Worm (Caenorhabditis elegans): Measurements from ENCODE around the gene F53F1.2.

DNA sequence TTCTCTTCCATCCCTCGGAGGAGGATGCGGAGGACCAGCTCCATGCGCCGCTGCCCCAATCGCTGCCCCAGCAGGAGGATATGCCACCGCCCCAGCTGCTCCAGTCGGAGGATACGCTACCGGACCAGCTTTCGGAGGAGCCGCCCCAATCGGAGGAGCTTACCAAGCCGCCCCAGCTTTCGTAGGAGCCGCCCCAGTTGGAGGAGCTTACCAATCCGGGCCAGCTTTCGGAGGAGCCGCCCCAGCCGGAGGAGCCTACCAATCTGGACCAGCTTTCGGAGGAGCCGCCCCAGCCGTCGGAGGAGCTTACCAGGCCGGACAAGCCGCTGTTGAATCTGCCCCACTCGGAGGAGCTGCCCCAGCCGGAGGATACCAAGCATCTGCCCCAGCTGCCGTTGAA, 8.8 kb downstream of the F53F1.2 start:
- TF ChIP-seq ama-1 (optimal IDR thresholded peaks at IDR 0.05) (no peak), tra-4 (tag; optimal IDR thresholded peaks at IDR 0.05) (no peak)

All from whole organism, early embryonic.